Fruit fly (Drosophila melanogaster): Measurements from ENCODE around the gene epsilonCOP.

- no peak for TF ChIP-seq CG9948 (tag; optimal IDR thresholded peaks at IDR 0.05)
- no peak for TF ChIP-seq CG14655 (GFP tag; optimal IDR thresholded peaks at IDR 0.05)
- TF ChIP-seq CG15710 (tag; optimal IDR thresholded peaks at IDR 0.05), result no peak
- no peak for TF ChIP-seq CG32121 (GFP tag; IDR thresholded peaks at IDR 0.05)
- no peak for TF ChIP-seq gl (tag; optimal IDR thresholded peaks at IDR 0.05)
- TF ChIP-seq Pif1A (GFP tag; optimal IDR thresholded peaks at IDR 0.05), result no peak
- TF ChIP-seq D1 (tag; optimal IDR thresholded peaks at IDR 0.05), result no peak
- TF ChIP-seq CG13204 (GFP tag; optimal IDR thresholded peaks at IDR 0.05), result no peak
- TF ChIP-seq EcR (GFP tag; optimal IDR thresholded peaks at IDR 0.05), result no peak
- no peak for TF ChIP-seq rn (GFP tag; IDR thresholded peaks at IDR 0.05)
- no peak for TF ChIP-seq fd96Ca (GFP tag; IDR thresholded peaks at IDR 0.05)
- TF ChIP-seq CG12605 (GFP tag; IDR thresholded peaks at IDR 0.05), result no peak
These were observed 42.1 kb downstream of the epsilonCOP start for dm6 chr2L:6530952-6531512.
